Fruit fly (Drosophila melanogaster) S2 (cell line): ENCODE data around the gene mio.

Experiments
- CG8478 ChIP-seq: fragments of >200 bp; optimal IDR thresholded peaks from 2 replicates; lab custom pipeline; 2018
- CTCF ChIP-seq, 2 experiments: fragments of >200 bp; optimal IDR thresholded peaks; 2 replicates each; lab custom pipeline; 2018

DNA sequence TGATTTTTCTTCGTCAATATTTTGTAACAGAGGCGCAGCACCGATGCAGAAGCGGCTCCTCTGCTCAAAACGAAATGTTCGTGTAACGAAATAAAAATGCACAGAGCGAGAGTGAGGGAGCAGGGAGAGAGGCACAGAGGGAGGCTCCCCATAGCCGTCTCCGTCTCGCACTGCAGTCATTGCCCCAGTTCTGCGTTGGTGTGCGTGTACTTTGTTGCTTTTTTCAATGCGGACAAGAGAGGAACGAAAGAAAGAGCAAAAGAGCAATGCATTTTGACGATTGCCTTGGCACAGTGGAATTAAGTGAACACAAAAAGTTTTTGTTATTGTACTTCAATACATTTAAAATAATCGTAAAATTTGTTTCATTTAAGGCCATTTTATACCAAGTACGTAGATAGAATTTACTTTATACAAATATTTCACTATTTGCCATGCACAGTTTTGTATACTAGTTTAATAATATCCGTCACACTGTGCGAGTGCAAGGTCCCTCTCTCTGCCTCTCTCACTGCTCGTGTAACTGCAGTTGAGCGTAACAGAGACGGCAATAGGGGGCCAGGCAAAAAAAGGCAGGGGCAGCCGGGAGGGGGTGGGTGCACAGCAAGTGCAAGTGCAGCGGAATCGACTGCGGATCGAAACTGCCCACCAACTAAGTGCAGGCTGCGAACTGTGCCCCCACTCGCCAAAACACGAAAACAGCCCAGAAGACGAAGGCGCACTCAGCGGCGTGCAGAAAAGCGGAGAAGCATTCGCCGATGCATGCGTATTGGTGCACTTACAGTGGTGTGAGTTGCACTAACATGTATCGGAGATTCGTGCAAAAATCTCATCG lies 14.9 kb upstream of the mio start:
- TF ChIP-seq CTCF (optimal IDR thresholded peaks at IDR 0.05; lab: Kevin White, UChicago) (no peak), CG8478 (lab: Kevin White, UChicago) (no peak)
